Fruit fly (Drosophila melanogaster) whole organism, pupa: Measurements from ENCODE around the gene Blimp-1.
A peak's percentile ranks its signal among the peaks of the same experiment; 100 is the strongest.

Source experiments
- CG15710 ChIP-seq: fragments of 200-800 bp; sonication (Bioruptor generic); optimal IDR thresholded peaks from 2 replicates; lab custom pipeline; 2018; ENCODE audit warnings: missing biosample characterization, mild to moderate bottlenecking, missing genetic modification characterization, moderate library complexity
- CG17806 ChIP-seq: fragments of 200-800 bp; sonication (Bioruptor generic); optimal IDR thresholded peaks from 2 replicates; lab custom pipeline; 2018; ENCODE audit warnings: missing biosample characterization, mild to moderate bottlenecking, missing genetic modification characterization, moderate library complexity
- CG32121 ChIP-seq: fragments of 200-800 bp; sonication (Bioruptor generic); IDR thresholded peaks from 2 replicates; pipeline ENCODE4 v1.3.6; 2022; ENCODE audit warnings: missing biosample characterization, missing genetic modification characterization
- CG34367 ChIP-seq: fragments of 200-800 bp; sonication (Bioruptor generic); optimal IDR thresholded peaks from 2 replicates; lab custom pipeline; 2018; ENCODE audit warnings: missing biosample characterization, mild to moderate bottlenecking, missing genetic modification characterization
- CG4496 ChIP-seq: fragments of 200-800 bp; sonication (Bioruptor generic); IDR thresholded peaks from 3 replicates; pipeline ENCODE4 v1.3.6; 2022; ENCODE audit warnings: missing biosample characterization, missing genetic modification characterization
- CG8159 ChIP-seq: fragments of 200-800 bp; sonication (Bioruptor generic); optimal IDR thresholded peaks from 3 replicates; lab custom pipeline; 2018; ENCODE audit warnings: missing biosample characterization, mild to moderate bottlenecking, missing genetic modification characterization, moderate library complexity
- CG8301 ChIP-seq: fragments of 200-800 bp; sonication (Bioruptor generic); optimal IDR thresholded peaks from 2 replicates; lab custom pipeline; 2018; ENCODE audit warnings: missing biosample characterization, mild to moderate bottlenecking, missing genetic modification characterization
- CG9948 ChIP-seq: fragments of 200-800 bp; sonication (Bioruptor generic); optimal IDR thresholded peaks from 2 replicates; lab custom pipeline; 2018; ENCODE audit warnings: missing biosample characterization, mild to moderate bottlenecking, missing genetic modification characterization, moderate library complexity
- EcR ChIP-seq: fragments of 200-800 bp; sonication (Bioruptor generic); optimal IDR thresholded peaks from 3 replicates; lab custom pipeline; 2019; ENCODE audit warnings: missing biosample characterization, missing genetic modification characterization, mild to moderate bottlenecking, moderate library complexity, missing genetic modification reagents
- Pif1A ChIP-seq: fragments of 200-800 bp; sonication (Bioruptor generic); optimal IDR thresholded peaks from 3 replicates; lab custom pipeline; 2016; ENCODE audit warnings: missing biosample characterization, missing genetic modification characterization
- Snoo ChIP-seq: fragments of 200-800 bp; sonication (Bioruptor generic); optimal IDR thresholded peaks from 3 replicates; lab custom pipeline; 2017; ENCODE audit warnings: missing biosample characterization, mild to moderate bottlenecking, missing genetic modification characterization, inconsistent platforms
- fd96Ca ChIP-seq: fragments of 200-800 bp; sonication (Bioruptor generic); IDR thresholded peaks from 3 replicates; pipeline ENCODE4 v1.3.6; 2022; ENCODE audit warnings: missing biosample characterization, missing genetic modification characterization
- gl ChIP-seq: fragments of 200-800 bp; sonication (Bioruptor generic); optimal IDR thresholded peaks from 2 replicates; lab custom pipeline; 2018; ENCODE audit warnings: missing biosample characterization, mild to moderate bottlenecking, missing genetic modification characterization
- rn ChIP-seq: fragments of 200-800 bp; sonication (Bioruptor generic); IDR thresholded peaks from 2 replicates; pipeline ENCODE4 v1.3.6; 2022; ENCODE audit warnings: missing biosample characterization, missing genetic modification characterization

DNA sequence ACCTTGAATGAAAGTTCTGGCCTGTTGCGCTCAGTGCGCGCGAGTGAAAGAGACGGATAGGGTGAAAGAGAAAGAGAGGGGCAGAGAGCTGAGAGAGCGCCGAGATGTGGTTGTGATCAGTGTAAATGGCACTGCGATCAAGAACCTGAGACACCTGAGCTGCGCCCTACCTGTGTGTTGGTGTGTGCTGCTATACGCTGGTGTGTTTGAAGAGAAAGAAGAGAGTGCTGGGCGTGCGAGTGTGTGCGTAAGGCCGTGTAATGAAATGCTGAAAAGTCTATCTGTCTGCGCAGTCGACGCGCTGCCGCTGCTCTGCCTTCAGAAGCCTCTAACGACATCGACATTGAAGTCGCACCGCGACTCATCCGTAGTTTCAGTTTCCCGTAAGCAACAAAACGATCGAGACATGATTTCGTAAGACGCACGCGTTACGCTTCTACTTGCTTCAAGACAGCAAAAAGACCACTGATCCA lies at the start of gene Blimp-1:
- TF ChIP-seq CG32121 (GFP tag; lab: Robert Waterston, UW) (no peak), Pif1A (GFP tag; lab: Kevin White, UChicago) (no peak), gl (tag; lab: Kevin White, UChicago) (no peak), CG8301 (tag; lab: Kevin White, UChicago) (no peak), CG34367 (no peak), CG4496 (GFP tag; lab: Robert Waterston, UW) (peak; percentile 33; the same call in 1 of the 3 replicates), CG9948 (tag; lab: Kevin White, UChicago) (no peak), CG8159 (no peak), Snoo (no peak), CG15710 (tag; lab: Kevin White, UChicago) (no peak), rn (GFP tag; lab: Robert Waterston, UW) (no peak), EcR (peak; percentile 57), fd96Ca (GFP tag; lab: Robert Waterston, UW) (peak; percentile 41; the same call in 1 of the 3 replicates), CG17806 (no peak)
